Worm (Caenorhabditis elegans) whole organism, late embryonic: Measurements from ENCODE around the gene K07C11.10.

Experiments
- C08G9.2 ChIP-seq: sonication (generic microtip); optimal IDR thresholded peaks from 2 replicates; lab custom pipeline; 2016; ENCODE audit warnings: mild to moderate bottlenecking, missing genetic modification characterization, moderate library complexity, missing compliant biosample characterization
- C38D4.7 ChIP-seq: fragments of 200-800 bp; sonication (Bioruptor generic); optimal IDR thresholded peaks from 2 replicates; lab custom pipeline; 2018; ENCODE audit warnings: mild to moderate bottlenecking, missing genetic modification characterization, moderate library complexity, missing compliant biosample characterization
- K09A11.1 ChIP-seq: sonication (generic microtip); optimal IDR thresholded peaks from 2 replicates; lab custom pipeline; 2017; ENCODE audit warnings: antibody characterized with exemption, mild to moderate bottlenecking, missing genetic modification characterization, missing compliant biosample characterization; ENCODE audit not compliant: insufficient read depth
- ahr-1 ChIP-seq: sonication (generic microtip); optimal IDR thresholded peaks from 2 replicates; lab custom pipeline; 2016; ENCODE audit warnings: missing genetic modification characterization, missing compliant biosample characterization
- ceh-18 ChIP-seq: sonication (generic microtip); optimal IDR thresholded peaks from 2 replicates; lab custom pipeline; 2016; ENCODE audit warnings: missing genetic modification characterization, missing compliant biosample characterization
- ceh-19 ChIP-seq: fragments of 200-800 bp; sonication (Bioruptor generic); optimal IDR thresholded peaks from 2 replicates; lab custom pipeline; 2018; ENCODE audit warnings: mild to moderate bottlenecking, missing genetic modification characterization, missing compliant biosample characterization
- ceh-2 ChIP-seq: sonication (generic microtip); optimal IDR thresholded peaks from 2 replicates; lab custom pipeline; 2016; ENCODE audit warnings: missing genotype, missing genetic modification characterization, missing compliant biosample characterization
- ceh-24 ChIP-seq: sonication (generic microtip); optimal IDR thresholded peaks from 2 replicates; lab custom pipeline; 2016; ENCODE audit warnings: mild to moderate bottlenecking, missing genetic modification characterization, missing compliant biosample characterization
- ceh-48 ChIP-seq: sonication (generic microtip); optimal IDR thresholded peaks from 2 replicates; lab custom pipeline; 2016; ENCODE audit warnings: missing genetic modification characterization, inconsistent platforms, missing compliant biosample characterization
- ceh-6 ChIP-seq: fragments of 200-800 bp; sonication (Bioruptor generic); optimal IDR thresholded peaks from 2 replicates; lab custom pipeline; 2018; ENCODE audit warnings: mild to moderate bottlenecking, missing genetic modification characterization, missing compliant biosample characterization
- ceh-9 ChIP-seq: sonication (generic microtip); optimal IDR thresholded peaks from 2 replicates; lab custom pipeline; 2016; ENCODE audit warnings: mild to moderate bottlenecking, missing genetic modification characterization, inconsistent platforms, missing compliant biosample characterization
- che-1 ChIP-seq: sonication (generic microtip); optimal IDR thresholded peaks from 2 replicates; lab custom pipeline; 2016; ENCODE audit warnings: mild to moderate bottlenecking, missing genetic modification characterization, missing compliant biosample characterization
- dve-1 ChIP-seq: sonication (generic microtip); optimal IDR thresholded peaks from 2 replicates; lab custom pipeline; 2017; ENCODE audit warnings: antibody characterized with exemption, mild to moderate bottlenecking, missing genetic modification characterization, missing compliant biosample characterization
- elt-2 ChIP-seq: sonication (generic microtip); optimal IDR thresholded peaks from 2 replicates; lab custom pipeline; 2016; ENCODE audit warnings: missing genetic modification reagents, missing genetic modification characterization, missing compliant biosample characterization
- ets-4 ChIP-seq: sonication (generic microtip); optimal IDR thresholded peaks from 2 replicates; lab custom pipeline; 2016; ENCODE audit warnings: missing genetic modification characterization, missing compliant biosample characterization
- eyg-1 ChIP-seq: sonication (generic microtip); optimal IDR thresholded peaks from 2 replicates; lab custom pipeline; 2016; ENCODE audit warnings: missing genotype, missing genetic modification characterization, missing compliant biosample characterization
- hlh-13 ChIP-seq: fragments of 200-800 bp; sonication (Bioruptor generic); optimal IDR thresholded peaks from 2 replicates; lab custom pipeline; 2018; ENCODE audit warnings: mild to moderate bottlenecking, missing genetic modification characterization, missing compliant biosample characterization
- hlh-15 ChIP-seq: sonication (generic microtip); optimal IDR thresholded peaks from 2 replicates; lab custom pipeline; 2016; ENCODE audit warnings: missing genetic modification characterization, missing compliant biosample characterization
- hlh-30 ChIP-seq: sonication (generic microtip); optimal IDR thresholded peaks from 2 replicates; lab custom pipeline; 2017; ENCODE audit warnings: antibody characterized with exemption, missing genetic modification characterization, missing compliant biosample characterization; ENCODE audit not compliant: insufficient read depth
- lim-6 ChIP-seq: sonication (generic microtip); optimal IDR thresholded peaks from 2 replicates; lab custom pipeline; 2016; ENCODE audit warnings: missing genetic modification characterization, missing compliant biosample characterization
- madf-2 ChIP-seq: sonication (generic microtip); optimal IDR thresholded peaks from 2 replicates; lab custom pipeline; 2017; ENCODE audit warnings: missing genetic modification characterization, missing compliant biosample characterization
- mec-3 ChIP-seq: sonication (generic microtip); optimal IDR thresholded peaks from 2 replicates; lab custom pipeline; 2016; ENCODE audit warnings: borderline replicate concordance, missing genetic modification characterization, missing compliant biosample characterization
- nhr-11 ChIP-seq: fragments of 150-350 bp; optimal IDR thresholded peaks from 2 replicates; lab custom pipeline; 2014; ENCODE audit warnings: missing biosample characterization, missing genetic modification characterization
- nhr-232 ChIP-seq: sonication (generic microtip); optimal IDR thresholded peaks from 2 replicates; lab custom pipeline; 2016; ENCODE audit warnings: missing genetic modification characterization, missing compliant biosample characterization
- npax-4 ChIP-seq: sonication (generic microtip); optimal IDR thresholded peaks from 2 replicates; lab custom pipeline; 2016; ENCODE audit warnings: missing genetic modification characterization, missing compliant biosample characterization
- odd-2 ChIP-seq: sonication (generic microtip); optimal IDR thresholded peaks from 2 replicates; lab custom pipeline; 2017; ENCODE audit warnings: antibody characterized with exemption, mild to moderate bottlenecking, missing genetic modification characterization, missing compliant biosample characterization
- pax-1 ChIP-seq: fragments of 150-350 bp; optimal IDR thresholded peaks from 2 replicates; lab custom pipeline; 2014; ENCODE audit warnings: missing biosample characterization, missing genetic modification characterization
- pha-2 ChIP-seq: sonication (generic microtip); optimal IDR thresholded peaks from 2 replicates; lab custom pipeline; 2017; ENCODE audit warnings: mild to moderate bottlenecking, missing genetic modification characterization, missing compliant biosample characterization
- pha-4 ChIP-seq: fragments of 150-350 bp; optimal IDR thresholded peaks from 2 replicates; lab custom pipeline; 2018; ENCODE audit warnings: missing biosample characterization, missing genetic modification reagents, missing genetic modification characterization
- pqm-1 ChIP-seq: sonication (generic microtip); optimal IDR thresholded peaks from 2 replicates; lab custom pipeline; 2016; ENCODE audit warnings: missing genetic modification characterization, missing compliant biosample characterization
- rnt-1 ChIP-seq: sonication (generic microtip); optimal IDR thresholded peaks from 2 replicates; lab custom pipeline; 2016; ENCODE audit warnings: missing genetic modification characterization, missing compliant biosample characterization
- sdc-2 ChIP-seq: sonication (generic microtip); optimal IDR thresholded peaks from 2 replicates; lab custom pipeline; 2016; ENCODE audit warnings: missing genotype, missing genetic modification characterization, missing compliant biosample characterization
- sox-2 ChIP-seq: fragments of 200-800 bp; sonication (Bioruptor generic); IDR thresholded peaks from 2 replicates; pipeline ENCODE4 v1.3.6; 2022; ENCODE audit warnings: missing genetic modification reagents, missing genetic modification characterization, missing compliant biosample characterization
- sox-4 ChIP-seq: sonication (generic microtip); optimal IDR thresholded peaks from 2 replicates; lab custom pipeline; 2017; ENCODE audit warnings: mild to moderate bottlenecking, missing genetic modification characterization, inconsistent platforms, missing compliant biosample characterization
- syd-9 ChIP-seq: sonication (generic microtip); optimal IDR thresholded peaks from 2 replicates; lab custom pipeline; 2016; ENCODE audit warnings: mild to moderate bottlenecking, missing genetic modification characterization, moderate library complexity, missing compliant biosample characterization
- tbx-2 ChIP-seq: sonication (generic microtip); optimal IDR thresholded peaks from 2 replicates; lab custom pipeline; 2016; ENCODE audit warnings: missing genetic modification characterization, missing compliant biosample characterization
- tbx-7 ChIP-seq: sonication (generic microtip); optimal IDR thresholded peaks from 2 replicates; lab custom pipeline; 2016; ENCODE audit warnings: missing genotype, missing genetic modification characterization, missing compliant biosample characterization
- unc-3 ChIP-seq, 2 experiments: fragments of 200-800 bp in 1 of 2; sonication (Bioruptor generic) in 1 of 2; sonication (generic microtip) in 1 of 2; conservative IDR thresholded peaks in 1 of 2; optimal IDR thresholded peaks in 1 of 2; 2 replicates each; pipeline versions ENCODE4 v1.3.6 to Lab custom; 2016 to 2022; ENCODE audit warnings: missing compliant biosample characterization in 2 of 2, missing genetic modification characterization in 2 of 2, missing genetic modification reagents in 1 of 2
- unc-55 ChIP-seq: sonication (generic microtip); optimal IDR thresholded peaks from 2 replicates; lab custom pipeline; 2017; ENCODE audit warnings: missing biosample characterization, missing genetic modification reagents, missing genetic modification characterization
- unc-86 ChIP-seq: sonication (generic microtip); optimal IDR thresholded peaks from 2 replicates; lab custom pipeline; 2016; ENCODE audit warnings: missing genetic modification characterization, missing compliant biosample characterization
- zip-5 ChIP-seq: sonication (generic microtip); optimal IDR thresholded peaks from 2 replicates; lab custom pipeline; 2016; ENCODE audit warnings: missing genetic modification characterization, missing compliant biosample characterization
- ztf-16 ChIP-seq: sonication (generic microtip); optimal IDR thresholded peaks from 2 replicates; lab custom pipeline; 2017; ENCODE audit warnings: missing genetic modification characterization, missing compliant biosample characterization

K07C11.10 gene

ce11 chrV:8183384-8183783 lies 43.3 kb downstream of the K07C11.10 start, which contains the start of gene srp-8:
TSS of gene srp-8 (plus strand) at chrV:8183684.
- TF ChIP-seq hlh-15 (tag; lab: Kevin White, UChicago) (no peak), unc-3 (GFP tag; conservative IDR thresholded peaks at IDR 0.05; lab: Robert Waterston, UW) (no peak), unc-3 (tag; optimal IDR thresholded peaks at IDR 0.05; lab: Kevin White, UChicago) (no peak), madf-2 (tag; lab: Kevin White, UChicago) (no peak), ceh-2 (tag; lab: Kevin White, UChicago) (no peak), nhr-11 (tag; lab: Kevin White, UChicago) (no peak), che-1 (tag; lab: Kevin White, UChicago) (no peak), hlh-30 (tag; lab: Kevin White, UChicago) (no peak), mec-3 (tag; lab: Kevin White, UChicago) (no peak), pha-4 (tag; lab: Kevin White, UChicago) (no peak), unc-55 (GFP tag; lab: Kevin White, UChicago) (no peak), lim-6 (tag; lab: Kevin White, UChicago) (no peak), rnt-1 (tag; lab: Kevin White, UChicago) (no peak), ceh-48 (no peak), ahr-1 (tag; lab: Kevin White, UChicago) (no peak), C08G9.2 (no peak), syd-9 (tag; lab: Kevin White, UChicago) (no peak), hlh-13 (GFP tag; lab: Kevin White, UChicago) (no peak)

- TF ChIP-seq unc-86 (tag; lab: Kevin White, UChicago) (no peak), sox-2 (no peak), hlh-30 (tag; lab: Kevin White, UChicago) (no peak), sox-4 (no peak), C38D4.7 (GFP tag; lab: Kevin White, UChicago) (no peak), K09A11.1 (tag; lab: Kevin White, UChicago) (no peak), pha-2 (tag; lab: Kevin White, UChicago) (no peak), lim-6 (tag; lab: Kevin White, UChicago) (no peak), ceh-19 (GFP tag; lab: Kevin White, UChicago) (no peak), dve-1 (no peak), tbx-7 (tag; lab: Kevin White, UChicago) (no peak), nhr-232 (tag; lab: Kevin White, UChicago) (no peak), ceh-9 (no peak), ceh-24 (no peak), pqm-1 (tag; lab: Kevin White, UChicago) (no peak), tbx-2 (tag; lab: Kevin White, UChicago) (no peak), pax-1 (no peak), ahr-1 (tag; lab: Kevin White, UChicago) (no peak), elt-2 (tag; lab: Kevin White, UChicago) (no peak), ceh-6 (GFP tag; lab: Kevin White, UChicago) (no peak)
These were observed 47.7 kb downstream of the K07C11.10 start, which contains the start of gene srp-7 for ce11 chrV:8178914-8179542. TSS of gene srp-7 (plus strand) at chrV:8179126.

DNA sequence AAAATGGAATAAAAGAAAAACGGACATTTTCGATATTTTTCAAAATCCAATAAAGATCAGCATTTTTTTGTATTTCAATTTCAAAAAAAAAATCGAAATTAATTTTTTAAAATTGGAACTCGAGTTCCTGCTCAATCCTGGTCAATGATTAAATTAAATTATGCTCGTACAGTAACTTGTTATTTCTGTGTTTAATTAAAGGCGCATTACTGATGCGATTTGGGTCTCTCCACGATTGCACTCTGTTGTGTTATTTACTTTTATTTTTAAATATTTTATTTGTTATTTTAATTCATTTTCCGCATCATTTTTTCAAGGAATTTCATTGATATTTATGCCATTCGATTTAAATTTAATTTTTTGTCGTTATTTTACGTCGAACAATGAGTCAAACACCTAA lies 48.4 kb downstream of the K07C11.10 start:
- TF ChIP-seq sox-4 (no peak), odd-2 (no peak), hlh-30 (tag; lab: Kevin White, UChicago) (no peak), pha-4 (tag; lab: Kevin White, UChicago) (no peak), ztf-16 (tag; lab: Kevin White, UChicago) (no peak), sox-2 (no peak), tbx-2 (tag; lab: Kevin White, UChicago) (no peak), che-1 (tag; lab: Kevin White, UChicago) (no peak), npax-4 (no peak), sdc-2 (tag; lab: Kevin White, UChicago) (no peak), ets-4 (tag; lab: Kevin White, UChicago) (no peak), eyg-1 (tag; lab: Kevin White, UChicago) (no peak), hlh-15 (tag; lab: Kevin White, UChicago) (no peak), ceh-18 (tag; lab: Kevin White, UChicago) (no peak), zip-5 (no peak)
